Worm (Caenorhabditis elegans) whole organism, L2 larva: ENCODE data around the gene ZC455.1.

ENCODE experiments used
- F13H6.1 ChIP-seq: sonication (generic microtip); optimal IDR thresholded peaks from 2 replicates; lab custom pipeline; 2016; ENCODE audit warnings: missing genetic modification characterization, missing compliant biosample characterization
- R02D3.7 ChIP-seq: fragments of 150-350 bp; optimal IDR thresholded peaks from 2 replicates; lab custom pipeline; 2014; ENCODE audit warnings: missing biosample characterization, missing genetic modification characterization
- Y55F3AM.14 ChIP-seq: fragments of 200-800 bp; sonication (Bioruptor generic); optimal IDR thresholded peaks from 2 replicates; lab custom pipeline; 2018; ENCODE audit warnings: mild to moderate bottlenecking, missing genetic modification characterization, missing compliant biosample characterization
- ZK546.5 ChIP-seq: sonication (generic microtip); optimal IDR thresholded peaks from 2 replicates; lab custom pipeline; 2017; ENCODE audit warnings: missing biosample characterization, missing genetic modification characterization
- alr-1 ChIP-seq: fragments of 150-350 bp; optimal IDR thresholded peaks from 2 replicates; lab custom pipeline; 2014; ENCODE audit warnings: missing biosample characterization, missing genetic modification characterization
- ama-1 ChIP-seq: fragments of 150-350 bp; optimal IDR thresholded peaks from 2 replicates; lab custom pipeline; 2018; ENCODE audit warnings: inconsistent platforms
- ceh-82 ChIP-seq: fragments of 150-350 bp; optimal IDR thresholded peaks from 2 replicates; lab custom pipeline; 2014; ENCODE audit warnings: missing biosample characterization, missing genetic modification characterization
- crh-2 ChIP-seq: sonication (generic microtip); optimal IDR thresholded peaks from 2 replicates; lab custom pipeline; 2017; ENCODE audit warnings: missing biosample characterization, missing genetic modification characterization
- dmd-4 ChIP-seq: sonication (generic microtip); optimal IDR thresholded peaks from 2 replicates; lab custom pipeline; 2017; ENCODE audit warnings: missing biosample characterization, missing genetic modification characterization
- egl-27 ChIP-seq: sonication (generic microtip); optimal IDR thresholded peaks from 3 replicates; lab custom pipeline; 2017; ENCODE audit warnings: missing biosample characterization, missing genetic modification reagents, missing genetic modification characterization
- elt-3 ChIP-seq: sonication (generic microtip); optimal IDR thresholded peaks from 2 replicates; lab custom pipeline; 2017; ENCODE audit warnings: missing biosample characterization, missing genetic modification characterization
- fos-1 ChIP-seq: fragments of 150-350 bp; optimal IDR thresholded peaks from 2 replicates; lab custom pipeline; 2014; ENCODE audit warnings: missing biosample characterization, missing genetic modification characterization
- gmeb-1 ChIP-seq: fragments of 150-350 bp; optimal IDR thresholded peaks from 2 replicates; lab custom pipeline; 2014; ENCODE audit warnings: missing biosample characterization, missing genetic modification characterization
- lin-11 ChIP-seq: fragments of 150-350 bp; sonication (generic microtip); optimal IDR thresholded peaks from 2 replicates; lab custom pipeline; 2014; ENCODE audit warnings: missing biosample characterization, missing genetic modification characterization, inconsistent platforms, mixed read lengths
- lin-39 ChIP-seq: fragments of 150-350 bp; optimal IDR thresholded peaks from 2 replicates; lab custom pipeline; 2014; ENCODE audit warnings: missing biosample characterization, missing genetic modification reagents, missing genetic modification characterization
- lsy-2 ChIP-seq, 2 experiments: fragments of 150-350 bp in 1 of 2; sonication (generic microtip) in 1 of 2; optimal IDR thresholded peaks; 2 replicates each; lab custom pipeline; 2014 to 2017; ENCODE audit warnings: missing biosample characterization in 2 of 2, missing genetic modification characterization in 2 of 2
- mab-5 ChIP-seq: fragments of 150-350 bp; optimal IDR thresholded peaks from 2 replicates; lab custom pipeline; 2014; ENCODE audit warnings: missing biosample characterization, missing genetic modification characterization
- mbf-1 ChIP-seq: sonication (generic microtip); optimal IDR thresholded peaks from 2 replicates; lab custom pipeline; 2017; ENCODE audit warnings: missing biosample characterization, missing genetic modification characterization
- nhr-10 ChIP-seq: sonication (generic microtip); optimal IDR thresholded peaks from 2 replicates; lab custom pipeline; 2017; ENCODE audit warnings: missing biosample characterization, missing genetic modification characterization
- nhr-11 ChIP-seq: fragments of 150-350 bp; optimal IDR thresholded peaks from 2 replicates; lab custom pipeline; 2014; ENCODE audit warnings: missing biosample characterization, missing genetic modification characterization
- nhr-129 ChIP-seq: fragments of 150-350 bp; optimal IDR thresholded peaks from 2 replicates; lab custom pipeline; 2014; ENCODE audit warnings: missing biosample characterization, missing genetic modification characterization
- nhr-23 ChIP-seq: fragments of 150-350 bp; optimal IDR thresholded peaks from 2 replicates; lab custom pipeline; 2014; ENCODE audit warnings: missing biosample characterization, missing genetic modification reagents, missing genetic modification characterization
- nhr-237 ChIP-seq: fragments of 150-350 bp; optimal IDR thresholded peaks from 2 replicates; lab custom pipeline; 2014; ENCODE audit warnings: missing biosample characterization, missing genetic modification characterization
- nhr-6 ChIP-seq: fragments of 150-350 bp; optimal IDR thresholded peaks from 2 replicates; lab custom pipeline; 2014; ENCODE audit warnings: missing biosample characterization, missing genetic modification characterization
- nhr-77 ChIP-seq: fragments of 150-350 bp; optimal IDR thresholded peaks from 2 replicates; lab custom pipeline; 2014; ENCODE audit warnings: missing biosample characterization, missing genetic modification characterization
- peb-1 ChIP-seq: fragments of 150-350 bp; optimal IDR thresholded peaks from 2 replicates; lab custom pipeline; 2014; ENCODE audit warnings: missing biosample characterization, missing genetic modification characterization
- skn-1 ChIP-seq: sonication (generic microtip); optimal IDR thresholded peaks from 2 replicates; lab custom pipeline; 2017; ENCODE audit warnings: missing biosample characterization, missing genetic modification characterization
- sma-9 ChIP-seq, 2 experiments: fragments of 150-350 bp in 1 of 2; sonication (generic microtip) in 1 of 2; optimal IDR thresholded peaks; 2 replicates each; lab custom pipeline; 2014 to 2016; ENCODE audit warnings: missing genetic modification characterization in 2 of 2, mild to moderate bottlenecking in 1 of 2, missing biosample characterization in 1 of 2, missing compliant biosample characterization in 1 of 2, missing genetic modification reagents in 1 of 2, moderate library complexity in 1 of 2
- snpc-4 ChIP-seq: fragments of 150-350 bp; optimal IDR thresholded peaks from 2 replicates; lab custom pipeline; 2014; ENCODE audit warnings: missing biosample characterization, missing genetic modification characterization
- unc-39 ChIP-seq: fragments of 150-350 bp; optimal IDR thresholded peaks from 2 replicates; lab custom pipeline; 2014; ENCODE audit warnings: missing biosample characterization, missing genetic modification characterization
- unc-55 ChIP-seq: fragments of 150-350 bp; sonication (generic microtip); optimal IDR thresholded peaks from 3 replicates; lab custom pipeline; 2014; ENCODE audit warnings: missing biosample characterization, missing genetic modification reagents, missing genetic modification characterization
- ztf-1 ChIP-seq: fragments of 200-800 bp; sonication (Bioruptor generic); conservative IDR thresholded peaks from 2 replicates; pipeline ENCODE4 v1.3.6; 2022; ENCODE audit warnings: missing genetic modification characterization, missing compliant biosample characterization
- ztf-11 ChIP-seq: sonication (generic microtip); optimal IDR thresholded peaks from 2 replicates; lab custom pipeline; 2017; ENCODE audit warnings: missing biosample characterization, missing genetic modification characterization
- ztf-4 ChIP-seq: fragments of 150-350 bp; optimal IDR thresholded peaks from 2 replicates; lab custom pipeline; 2014; ENCODE audit warnings: missing biosample characterization, missing genetic modification characterization

ZC455.1 gene

ce11 chrV:12787026-12787425 lies 13.7 kb downstream of the ZC455.1 start, which contains the start of gene fkb-4:
fkb-4 (minus strand) TSS chrV:12787126.
- TF ChIP-seq Y55F3AM.14 (GFP tag; lab: Kevin White, UChicago), result no peak
- TF ChIP-seq ZK546.5 (tag; lab: Kevin White, UChicago), result no peak
- TF ChIP-seq lin-11, result no peak
- TF ChIP-seq, all 48 proteins: peak for 0

- TF ChIP-seq unc-55 (GFP tag; lab: Kevin White, UChicago), result no peak
- TF ChIP-seq unc-39 (tag; lab: Kevin White, UChicago), result no peak
- TF ChIP-seq mbf-1, result no peak
- no peak for TF ChIP-seq fos-1 (tag; lab: Kevin White, UChicago)
- no peak for TF ChIP-seq skn-1 (tag; lab: Kevin White, UChicago)
- TF ChIP-seq lin-39 (tag; lab: Kevin White, UChicago), result no peak
- TF ChIP-seq snpc-4, result no peak
- no peak for TF ChIP-seq ztf-11
- no peak for TF ChIP-seq ztf-1 (GFP tag; lab: Robert Waterston, UW)
- TF ChIP-seq nhr-77 (tag; lab: Kevin White, UChicago), result no peak
- no peak for TF ChIP-seq crh-2
- no peak for TF ChIP-seq lin-11
- no peak for TF ChIP-seq dmd-4
- no peak for TF ChIP-seq nhr-6
- TF ChIP-seq ztf-4 (tag; lab: Kevin White, UChicago), result no peak
- TF ChIP-seq nhr-237 (tag; lab: Kevin White, UChicago), result no peak
- TF ChIP-seq sma-9 (GFP tag; optimal IDR thresholded peaks at IDR 0.05; lab: Kevin White, UChicago), result no peak
- TF ChIP-seq sma-9 (tag; optimal IDR thresholded peaks at IDR 0.05; lab: Kevin White, UChicago), result no peak
- TF ChIP-seq R02D3.7 (tag; lab: Kevin White, UChicago), result no peak
- no peak for TF ChIP-seq lsy-2 (tag; optimal IDR thresholded peaks at IDR 0.05; lab: Kevin White, UChicago)
- TF ChIP-seq, all 48 proteins: peak for 0
Observed at ce11 chrV:12788451-12788850, 15.1 kb downstream of the ZC455.1 start, which contains the start of gene srbc-44. srbc-44 (minus strand) TSS chrV:12788551.

ce11 chrV:12790188-12790587 lies 16.9 kb downstream of the ZC455.1 start, which contains the start of gene srbc-43:
srbc-43 (minus strand) TSS chrV:12790518.
- TF ChIP-seq skn-1 (tag; lab: Kevin White, UChicago), result no peak
- TF ChIP-seq nhr-11 (tag; lab: Kevin White, UChicago), result no peak
- TF ChIP-seq snpc-4, result no peak
- no peak for TF ChIP-seq alr-1 (tag; lab: Kevin White, UChicago)
- TF ChIP-seq nhr-6, result no peak
- no peak for TF ChIP-seq gmeb-1 (tag; lab: Kevin White, UChicago)
- no peak for TF ChIP-seq peb-1 (tag; lab: Kevin White, UChicago)
- no peak for TF ChIP-seq nhr-10 (tag; lab: Kevin White, UChicago)
- TF ChIP-seq, all 48 proteins: peak for 0

ce11 chrV:12792752-12793151 lies 19.4 kb downstream of the ZC455.1 start, which contains the start of gene ugt-5:
ugt-5 (minus strand) TSS chrV:12792965.
- peak; percentile 78 for TF ChIP-seq skn-1 (tag; lab: Kevin White, UChicago)
- TF ChIP-seq ztf-11, result no peak
- TF ChIP-seq fos-1 (tag; lab: Kevin White, UChicago), result peak; percentile 8

- peak; percentile 12 for TF ChIP-seq fos-1 (tag; lab: Kevin White, UChicago)
- no peak for TF ChIP-seq lin-11
- no peak for TF ChIP-seq ZK546.5 (tag; lab: Kevin White, UChicago)
- TF ChIP-seq sma-9 (GFP tag; optimal IDR thresholded peaks at IDR 0.05; lab: Kevin White, UChicago), result peak; percentile 3
- no peak for TF ChIP-seq sma-9 (tag; optimal IDR thresholded peaks at IDR 0.05; lab: Kevin White, UChicago)
- no peak for TF ChIP-seq F13H6.1
- TF ChIP-seq mab-5 (tag; lab: Kevin White, UChicago), result no peak
- TF ChIP-seq unc-55 (GFP tag; lab: Kevin White, UChicago), result no peak
- TF ChIP-seq ceh-82, result no peak
- no peak for TF ChIP-seq nhr-23 (tag; lab: Kevin White, UChicago)
- TF ChIP-seq snpc-4, result no peak
- no peak for TF ChIP-seq ama-1 (lab: Kevin White, UChicago)
- TF ChIP-seq nhr-129 (tag; lab: Kevin White, UChicago), result no peak
- no peak for TF ChIP-seq elt-3 (tag; lab: Kevin White, UChicago)
- TF ChIP-seq egl-27 (tag; lab: Kevin White, UChicago), result no peak
- no peak for TF ChIP-seq ztf-1 (GFP tag; lab: Robert Waterston, UW)
Observed at ce11 chrV:12795196-12795595, 21.9 kb downstream of the ZC455.1 start, which contains the start of gene ugt-4. ugt-4 (minus strand) TSS chrV:12795336.
